Worm (Caenorhabditis elegans) whole organism, dauer: ENCODE results near the gene pnc-2.
"Not testable (repeated sequence)": the region's sequence is repeated elsewhere in the genome, so short reads cannot be mapped to it uniquely, and the experiment has no call there.

Experiments used
- unc-62 ChIP-seq: sonication (generic microtip); optimal IDR thresholded peaks from 2 replicates; lab custom pipeline; 2017; ENCODE audit warnings: missing biosample characterization, missing genetic modification reagents, missing genetic modification characterization

pnc-2 gene

ce11 chrIV:14909589-14909988 is at the start of gene pnc-2:
TSS of gene pnc-2 (minus strand) at chrIV:14909689.
- TF ChIP-seq unc-62 = no peak

- no peak for TF ChIP-seq unc-62
Observed at ce11 chrIV:14958551-14958950, 49.1 kb upstream of the pnc-2 start, which contains the start of gene Y41E3.1. TSS of gene Y41E3.1 (minus strand) at chrIV:14958874.

ce11 chrIV:14956693-14957281 is 47.3 kb upstream of the pnc-2 start:
- no peak for TF ChIP-seq unc-62

- no peak for TF ChIP-seq unc-62
Observed at ce11 chrIV:14954842-14955241, 45.4 kb upstream of the pnc-2 start.

ce11 chrIV:14953802-14954201 is 44.3 kb upstream of the pnc-2 start:
- no peak for TF ChIP-seq unc-62

ce11 chrIV:14950468-14950867 is 41.0 kb upstream of the pnc-2 start, which contains the start of gene Y41E3.22:
TSS of gene Y41E3.22 (plus strand) at chrIV:14950710.
- no peak for TF ChIP-seq unc-62

- no peak for TF ChIP-seq unc-62
Observed at ce11 chrIV:14949048-14949447, 39.6 kb upstream of the pnc-2 start.

- TF ChIP-seq unc-62 = no peak
Observed at ce11 chrIV:14944234-14944633, 34.7 kb upstream of the pnc-2 start, which contains the start of gene Y57G11C.48. TSS of gene Y57G11C.48 (minus strand) at chrIV:14944334.

- TF ChIP-seq unc-62 = not testable (repeated sequence)
Observed at ce11 chrIV:14938596-14938995, 29.1 kb upstream of the pnc-2 start, which contains the start of gene Y57G11C.30. TSS of gene Y57G11C.30 (plus strand) at chrIV:14938896.

ce11 chrIV:14937017-14937416 is 27.5 kb upstream of the pnc-2 start, which contains the start of gene Y57G11C.1144:
TSS of gene Y57G11C.1144 (plus strand) at chrIV:14937317.
- no peak for TF ChIP-seq unc-62

ce11 chrIV:14932640-14933039 is 23.2 kb upstream of the pnc-2 start, which contains the start of gene Y57G11C.1131:
TSS of gene Y57G11C.1131 (plus strand) at chrIV:14932972.
- no peak for TF ChIP-seq unc-62

ce11 chrIV:14929421-14929820 is 19.9 kb upstream of the pnc-2 start, which contains the start of gene Y57G11C.28:
TSS of gene Y57G11C.28 (plus strand) at chrIV:14929721.
- no peak for TF ChIP-seq unc-62

- TF ChIP-seq unc-62 = no peak
Observed at ce11 chrIV:14919310-14919709, 9.8 kb upstream of the pnc-2 start, which contains the start of gene ccch-5. TSS of gene ccch-5 (plus strand) at chrIV:14919610.

- TF ChIP-seq unc-62 = no peak
Observed at ce11 chrIV:14903188-14903587, 6.3 kb downstream of the pnc-2 start.

- TF ChIP-seq unc-62 = no peak
Observed at ce11 chrIV:14894339-14894738, 15.2 kb downstream of the pnc-2 start.

ce11 chrIV:14891996-14892395 is 17.5 kb downstream of the pnc-2 start:
- TF ChIP-seq unc-62 = no peak

ce11 chrIV:14890914-14891313 is 18.6 kb downstream of the pnc-2 start:
- no peak for TF ChIP-seq unc-62

- no peak for TF ChIP-seq unc-62
Observed at ce11 chrIV:14888889-14889664, 20.4 kb downstream of the pnc-2 start.
